Fruit fly (Drosophila melanogaster) Kc167 (cell line): ENCODE data around the gene RpL37A.

Experiments
- Sin3A ChIP-seq: fragments of >200 bp; optimal IDR thresholded peaks from 2 replicates; lab custom pipeline; 2018; ENCODE audit warnings: missing external identifiers
- h ChIP-seq: fragments of >200 bp; optimal IDR thresholded peaks from 3 replicates; lab custom pipeline; 2018; ENCODE audit warnings: missing external identifiers
- insv ChIP-seq: fragments of >200 bp; optimal IDR thresholded peaks from 3 replicates; lab custom pipeline; 2018; ENCODE audit warnings: missing external identifiers
- psq ChIP-seq: fragments of >200 bp; optimal IDR thresholded peaks from 2 replicates; lab custom pipeline; 2017; ENCODE audit warnings: missing external identifiers

- TF ChIP-seq psq (lab: Kevin White, UChicago) (no peak), h (lab: Kevin White, UChicago) (no peak), Sin3A (lab: Kevin White, UChicago) (no peak), insv (lab: Kevin White, UChicago) (no peak)
Measured at dm6 chr2L:5025557-5025956, 45.2 kb upstream of the RpL37A start.
